Worm (Caenorhabditis elegans) whole organism, late embryonic: Measurements from ENCODE around the gene ZK1128.3.

Source experiments
- C08G9.2 ChIP-seq: sonication (generic microtip); optimal IDR thresholded peaks from 2 replicates; lab custom pipeline; 2016; ENCODE audit warnings: mild to moderate bottlenecking, missing genetic modification characterization, moderate library complexity, missing compliant biosample characterization
- F13H6.1 ChIP-seq: sonication (generic microtip); optimal IDR thresholded peaks from 2 replicates; lab custom pipeline; 2016; ENCODE audit warnings: missing genetic modification characterization, missing compliant biosample characterization
- K09A11.1 ChIP-seq: sonication (generic microtip); optimal IDR thresholded peaks from 2 replicates; lab custom pipeline; 2017; ENCODE audit warnings: antibody characterized with exemption, mild to moderate bottlenecking, missing genetic modification characterization, missing compliant biosample characterization; ENCODE audit not compliant: insufficient read depth
- T23F11.4 ChIP-seq: fragments of 200-800 bp; sonication (Bioruptor generic); optimal IDR thresholded peaks from 2 replicates; lab custom pipeline; 2018; ENCODE audit warnings: mild to moderate bottlenecking, missing genetic modification characterization, missing compliant biosample characterization
- ahr-1 ChIP-seq: sonication (generic microtip); optimal IDR thresholded peaks from 2 replicates; lab custom pipeline; 2016; ENCODE audit warnings: missing genetic modification characterization, missing compliant biosample characterization
- ama-1 ChIP-seq: fragments of 150-350 bp; optimal IDR thresholded peaks from 2 replicates; lab custom pipeline; 2014
- ceh-14 ChIP-seq: sonication (generic microtip); optimal IDR thresholded peaks from 2 replicates; lab custom pipeline; 2016; ENCODE audit warnings: missing genotype, missing genetic modification characterization, missing compliant biosample characterization
- ceh-18 ChIP-seq: sonication (generic microtip); optimal IDR thresholded peaks from 2 replicates; lab custom pipeline; 2016; ENCODE audit warnings: missing genetic modification characterization, missing compliant biosample characterization
- ceh-2 ChIP-seq: sonication (generic microtip); optimal IDR thresholded peaks from 2 replicates; lab custom pipeline; 2016; ENCODE audit warnings: missing genotype, missing genetic modification characterization, missing compliant biosample characterization
- ceh-22 ChIP-seq: sonication (generic microtip); optimal IDR thresholded peaks from 2 replicates; lab custom pipeline; 2017; ENCODE audit warnings: missing biosample characterization, missing genetic modification characterization
- ceh-30 ChIP-seq: fragments of 150-350 bp; optimal IDR thresholded peaks from 2 replicates; lab custom pipeline; 2014; ENCODE audit warnings: missing biosample characterization, missing genetic modification characterization
- ceh-31 ChIP-seq: sonication (generic microtip); optimal IDR thresholded peaks from 2 replicates; lab custom pipeline; 2016; ENCODE audit warnings: missing genetic modification characterization, missing compliant biosample characterization
- ceh-34 ChIP-seq: sonication (generic microtip); optimal IDR thresholded peaks from 2 replicates; lab custom pipeline; 2016; ENCODE audit warnings: mild to moderate bottlenecking, missing genetic modification characterization, missing compliant biosample characterization
- ceh-45 ChIP-seq: fragments of 200-800 bp; sonication (Bioruptor generic); IDR thresholded peaks from 2 replicates; pipeline ENCODE4 v1.3.6; 2022; ENCODE audit warnings: missing genetic modification reagents, missing genetic modification characterization, missing compliant biosample characterization
- ceh-48 ChIP-seq: sonication (generic microtip); optimal IDR thresholded peaks from 2 replicates; lab custom pipeline; 2016; ENCODE audit warnings: missing genetic modification characterization, inconsistent platforms, missing compliant biosample characterization
- ceh-6 ChIP-seq: fragments of 200-800 bp; sonication (Bioruptor generic); optimal IDR thresholded peaks from 2 replicates; lab custom pipeline; 2018; ENCODE audit warnings: mild to moderate bottlenecking, missing genetic modification characterization, missing compliant biosample characterization
- che-1 ChIP-seq: sonication (generic microtip); optimal IDR thresholded peaks from 2 replicates; lab custom pipeline; 2016; ENCODE audit warnings: mild to moderate bottlenecking, missing genetic modification characterization, missing compliant biosample characterization
- dmd-4 ChIP-seq: sonication (generic microtip); optimal IDR thresholded peaks from 2 replicates; lab custom pipeline; 2016; ENCODE audit warnings: borderline replicate concordance, missing genetic modification characterization, missing compliant biosample characterization
- dve-1 ChIP-seq: sonication (generic microtip); optimal IDR thresholded peaks from 2 replicates; lab custom pipeline; 2017; ENCODE audit warnings: antibody characterized with exemption, mild to moderate bottlenecking, missing genetic modification characterization, missing compliant biosample characterization
- ets-4 ChIP-seq: sonication (generic microtip); optimal IDR thresholded peaks from 2 replicates; lab custom pipeline; 2016; ENCODE audit warnings: missing genetic modification characterization, missing compliant biosample characterization
- eyg-1 ChIP-seq: sonication (generic microtip); optimal IDR thresholded peaks from 2 replicates; lab custom pipeline; 2016; ENCODE audit warnings: missing genotype, missing genetic modification characterization, missing compliant biosample characterization
- fkh-6 ChIP-seq: sonication (generic microtip); optimal IDR thresholded peaks from 2 replicates; lab custom pipeline; 2016; ENCODE audit warnings: missing genetic modification characterization, missing compliant biosample characterization
- hlh-13 ChIP-seq: fragments of 200-800 bp; sonication (Bioruptor generic); optimal IDR thresholded peaks from 2 replicates; lab custom pipeline; 2018; ENCODE audit warnings: mild to moderate bottlenecking, missing genetic modification characterization, missing compliant biosample characterization
- hlh-15 ChIP-seq: sonication (generic microtip); optimal IDR thresholded peaks from 2 replicates; lab custom pipeline; 2016; ENCODE audit warnings: missing genetic modification characterization, missing compliant biosample characterization
- hlh-30 ChIP-seq: sonication (generic microtip); optimal IDR thresholded peaks from 2 replicates; lab custom pipeline; 2017; ENCODE audit warnings: antibody characterized with exemption, missing genetic modification characterization, missing compliant biosample characterization; ENCODE audit not compliant: insufficient read depth
- hlh-6 ChIP-seq: sonication (generic microtip); optimal IDR thresholded peaks from 2 replicates; lab custom pipeline; 2016; ENCODE audit warnings: missing genotype, missing genetic modification characterization, missing compliant biosample characterization
- lim-6 ChIP-seq: sonication (generic microtip); optimal IDR thresholded peaks from 2 replicates; lab custom pipeline; 2016; ENCODE audit warnings: missing genetic modification characterization, missing compliant biosample characterization
- lin-11 ChIP-seq: fragments of 200-800 bp; sonication (Bioruptor generic); optimal IDR thresholded peaks from 2 replicates; lab custom pipeline; 2018; ENCODE audit warnings: mild to moderate bottlenecking, missing genetic modification characterization, missing compliant biosample characterization
- madf-2 ChIP-seq: sonication (generic microtip); optimal IDR thresholded peaks from 2 replicates; lab custom pipeline; 2017; ENCODE audit warnings: missing genetic modification characterization, missing compliant biosample characterization
- mec-3 ChIP-seq: sonication (generic microtip); optimal IDR thresholded peaks from 2 replicates; lab custom pipeline; 2016; ENCODE audit warnings: borderline replicate concordance, missing genetic modification characterization, missing compliant biosample characterization
- nfya-1 ChIP-seq: sonication (generic microtip); optimal IDR thresholded peaks from 2 replicates; lab custom pipeline; 2017; ENCODE audit warnings: missing genetic modification characterization, mild to moderate bottlenecking, missing compliant biosample characterization, antibody characterized with exemption, moderate library complexity
- nhr-232 ChIP-seq: sonication (generic microtip); optimal IDR thresholded peaks from 2 replicates; lab custom pipeline; 2016; ENCODE audit warnings: missing genetic modification characterization, missing compliant biosample characterization
- pag-3 ChIP-seq: sonication (generic microtip); optimal IDR thresholded peaks from 2 replicates; lab custom pipeline; 2016; ENCODE audit warnings: missing compliant biosample characterization, missing genetic modification characterization, borderline replicate concordance
- pat-9 ChIP-seq: fragments of 200-800 bp; sonication (Bioruptor generic); optimal IDR thresholded peaks from 2 replicates; lab custom pipeline; 2018; ENCODE audit warnings: mild to moderate bottlenecking, missing genetic modification characterization, moderate library complexity, missing compliant biosample characterization
- pha-2 ChIP-seq: sonication (generic microtip); optimal IDR thresholded peaks from 2 replicates; lab custom pipeline; 2017; ENCODE audit warnings: mild to moderate bottlenecking, missing genetic modification characterization, missing compliant biosample characterization
- pqm-1 ChIP-seq: sonication (generic microtip); optimal IDR thresholded peaks from 2 replicates; lab custom pipeline; 2016; ENCODE audit warnings: missing genetic modification characterization, missing compliant biosample characterization
- pros-1 ChIP-seq: fragments of 150-350 bp; optimal IDR thresholded peaks from 2 replicates; lab custom pipeline; 2014; ENCODE audit warnings: missing biosample characterization, missing genetic modification reagents, missing genetic modification characterization
- ref-2 ChIP-seq: sonication (generic microtip); optimal IDR thresholded peaks from 2 replicates; lab custom pipeline; 2016; ENCODE audit warnings: missing genetic modification characterization, missing compliant biosample characterization
- rnt-1 ChIP-seq: sonication (generic microtip); optimal IDR thresholded peaks from 2 replicates; lab custom pipeline; 2016; ENCODE audit warnings: missing genetic modification characterization, missing compliant biosample characterization
- sdc-2 ChIP-seq: sonication (generic microtip); optimal IDR thresholded peaks from 2 replicates; lab custom pipeline; 2016; ENCODE audit warnings: missing genotype, missing genetic modification characterization, missing compliant biosample characterization
- sox-4 ChIP-seq: sonication (generic microtip); optimal IDR thresholded peaks from 2 replicates; lab custom pipeline; 2017; ENCODE audit warnings: mild to moderate bottlenecking, missing genetic modification characterization, inconsistent platforms, missing compliant biosample characterization
- syd-9 ChIP-seq: sonication (generic microtip); optimal IDR thresholded peaks from 2 replicates; lab custom pipeline; 2016; ENCODE audit warnings: mild to moderate bottlenecking, missing genetic modification characterization, moderate library complexity, missing compliant biosample characterization
- tbx-2 ChIP-seq: sonication (generic microtip); optimal IDR thresholded peaks from 2 replicates; lab custom pipeline; 2016; ENCODE audit warnings: missing genetic modification characterization, missing compliant biosample characterization
- tbx-7 ChIP-seq: sonication (generic microtip); optimal IDR thresholded peaks from 2 replicates; lab custom pipeline; 2016; ENCODE audit warnings: missing genotype, missing genetic modification characterization, missing compliant biosample characterization
- unc-55 ChIP-seq: sonication (generic microtip); optimal IDR thresholded peaks from 2 replicates; lab custom pipeline; 2017; ENCODE audit warnings: missing biosample characterization, missing genetic modification reagents, missing genetic modification characterization

Gene ZK1128.3

ce11 chrIII:10095377-10095776 lies 23.3 kb downstream of the ZK1128.3 start:
- TF ChIP-seq hlh-13 (GFP tag; lab: Kevin White, UChicago) = no peak
- no peak for TF ChIP-seq lin-11
- TF ChIP-seq eyg-1 (tag; lab: Kevin White, UChicago) = no peak
- TF ChIP-seq pat-9 (tag; lab: Kevin White, UChicago) = no peak
- TF ChIP-seq dve-1 = no peak
- TF ChIP-seq fkh-6 (tag; lab: Kevin White, UChicago) = no peak
- TF ChIP-seq, all 69 proteins: peak for 0

ce11 chrIII:10094538-10094937 lies 24.2 kb downstream of the ZK1128.3 start:
- TF ChIP-seq mec-3 (tag; lab: Kevin White, UChicago) (peak; percentile 2), pha-2 (tag; lab: Kevin White, UChicago) (peak; percentile 59), ceh-14 (tag; lab: Kevin White, UChicago) (no peak), ref-2 (tag; lab: Kevin White, UChicago) (peak; percentile 73), pqm-1 (tag; lab: Kevin White, UChicago) (no peak), ceh-22 (peak; percentile 41), nfya-1 (tag; lab: Kevin White, UChicago) (peak; percentile 77), ceh-18 (tag; lab: Kevin White, UChicago) (no peak), ceh-34 (peak; percentile 57), rnt-1 (tag; lab: Kevin White, UChicago) (peak; percentile 58), tbx-2 (peak; percentile 60), pros-1 (tag; lab: Kevin White, UChicago) (peak; percentile 26), fkh-6 (tag; lab: Kevin White, UChicago) (peak; percentile 17), hlh-30 (tag; lab: Kevin White, UChicago) (no peak), syd-9 (tag; lab: Kevin White, UChicago) (peak; percentile 35), pag-3 (tag; lab: Kevin White, UChicago) (no peak), ets-4 (tag; lab: Kevin White, UChicago) (peak; percentile 20), F13H6.1 (peak; percentile 57), hlh-6 (tag; lab: Kevin White, UChicago) (peak; percentile 72), C08G9.2 (tag; lab: Kevin White, UChicago) (peak; percentile 54), eyg-1 (tag; lab: Kevin White, UChicago) (peak; percentile 46), dmd-4 (tag; lab: Kevin White, UChicago) (no peak), hlh-15 (tag; lab: Kevin White, UChicago) (no peak), madf-2 (tag; lab: Kevin White, UChicago) (peak; percentile 25), nhr-232 (tag; lab: Kevin White, UChicago) (peak; percentile 15), ceh-31 (tag; lab: Kevin White, UChicago) (peak; percentile 66), T23F11.4 (GFP tag; lab: Kevin White, UChicago) (peak; percentile 53), sox-4 (tag; lab: Kevin White, UChicago) (peak; percentile 11), K09A11.1 (tag; lab: Kevin White, UChicago) (no peak), ceh-48 (tag; lab: Kevin White, UChicago) (peak; percentile 15), ceh-2 (peak; percentile 2), sdc-2 (tag; lab: Kevin White, UChicago) (peak; percentile 40), ceh-45 (GFP tag; lab: Robert Waterston, UW) (no peak)
- TF ChIP-seq, all 69 proteins: peak for 24

- no peak for TF ChIP-seq ceh-6 (GFP tag; lab: Kevin White, UChicago)
- no peak for TF ChIP-seq lim-6 (tag; lab: Kevin White, UChicago)
- TF ChIP-seq tbx-7 (tag; lab: Kevin White, UChicago) = no peak
- TF ChIP-seq che-1 (tag; lab: Kevin White, UChicago) = no peak
- no peak for TF ChIP-seq ahr-1 (tag; lab: Kevin White, UChicago)
- no peak for TF ChIP-seq pag-3 (tag; lab: Kevin White, UChicago)
- TF ChIP-seq ama-1 (lab: Kevin White, UChicago) = no peak
- no peak for TF ChIP-seq ceh-22
- TF ChIP-seq lin-11 = no peak
- no peak for TF ChIP-seq ceh-30 (tag; lab: Kevin White, UChicago)
- TF ChIP-seq pros-1 (tag; lab: Kevin White, UChicago) = no peak
- no peak for TF ChIP-seq unc-55 (GFP tag; lab: Kevin White, UChicago)
- TF ChIP-seq dmd-4 (tag; lab: Kevin White, UChicago) = no peak
- no peak for TF ChIP-seq sdc-2 (tag; lab: Kevin White, UChicago)
These were observed 25.6 kb downstream of the ZK1128.3 start for ce11 chrIII:10093093-10093492.
